Worm (Caenorhabditis elegans) whole organism, dauer: Measurements from ENCODE around the gene C36C5.4.

Experiments used
- unc-62 ChIP-seq: sonication (generic microtip); optimal IDR thresholded peaks from 2 replicates; lab custom pipeline; 2017; ENCODE audit warnings: missing biosample characterization, missing genetic modification reagents, missing genetic modification characterization

Gene C36C5.4

ce11 chrV:3166260-3166659 is at the start of gene C36C5.4:
Gene C36C5.4, plus strand, starts transcription at chrV:3166560.
- TF ChIP-seq unc-62 (GFP tag; lab: Kevin White, UChicago) = no peak

ce11 chrV:3118167-3118566 is 48.2 kb upstream of the C36C5.4 start, which contains the start of gene clec-210:
Gene clec-210, plus strand, starts transcription at chrV:3118377.
- TF ChIP-seq unc-62 (GFP tag; lab: Kevin White, UChicago) = no peak

ce11 chrV:3119185-3119584 is 47.2 kb upstream of the C36C5.4 start:
- TF ChIP-seq unc-62 (GFP tag; lab: Kevin White, UChicago) = no peak

ce11 chrV:3121743-3122142 is 44.6 kb upstream of the C36C5.4 start, which contains the start of gene srt-56:
Gene srt-56, minus strand, starts transcription at chrV:3121843.
- TF ChIP-seq unc-62 (GFP tag; lab: Kevin White, UChicago) = no peak

ce11 chrV:3122403-3122802 is 44.0 kb upstream of the C36C5.4 start:
- TF ChIP-seq unc-62 (GFP tag; lab: Kevin White, UChicago) = no peak

- no peak for TF ChIP-seq unc-62 (GFP tag; lab: Kevin White, UChicago)
Observed at ce11 chrV:3124912-3125311, 41.4 kb upstream of the C36C5.4 start, which contains the start of gene Y73C8C.12. Gene Y73C8C.12, plus strand, starts transcription at chrV:3125212.

ce11 chrV:3127670-3128069 is 38.7 kb upstream of the C36C5.4 start, which contains the start of gene Y73C8C.10:
Gene Y73C8C.10, minus strand, starts transcription at chrV:3127770.
- TF ChIP-seq unc-62 (GFP tag; lab: Kevin White, UChicago) = no peak

ce11 chrV:3128803-3129202 is 37.6 kb upstream of the C36C5.4 start, which contains the start of gene tat-6:
Gene tat-6, plus strand, starts transcription at chrV:3129103.
- TF ChIP-seq unc-62 (GFP tag; lab: Kevin White, UChicago) = no peak

ce11 chrV:3132116-3132515 is 34.2 kb upstream of the C36C5.4 start:
- TF ChIP-seq unc-62 (GFP tag; lab: Kevin White, UChicago) = no peak

ce11 chrV:3133293-3133755 is 33.0 kb upstream of the C36C5.4 start, which contains the start of gene F02C9.2:
Gene F02C9.2, plus strand, starts transcription at chrV:3133705.
- no peak for TF ChIP-seq unc-62 (GFP tag; lab: Kevin White, UChicago)

ce11 chrV:3138488-3138887 is 27.9 kb upstream of the C36C5.4 start, which contains the start of the genes irld-3 and F02C9.1:
Gene irld-3, minus strand, starts transcription at chrV:3138588.
Gene F02C9.1, plus strand, starts transcription at chrV:3138703.
- no peak for TF ChIP-seq unc-62 (GFP tag; lab: Kevin White, UChicago)

ce11 chrV:3141190-3141589 is 25.2 kb upstream of the C36C5.4 start, which contains the start of gene srab-9:
Gene srab-9, minus strand, starts transcription at chrV:3141290.
- no peak for TF ChIP-seq unc-62 (GFP tag; lab: Kevin White, UChicago)

ce11 chrV:3144494-3144893 is 21.9 kb upstream of the C36C5.4 start, which contains the start of gene srab-10:
Gene srab-10, minus strand, starts transcription at chrV:3144594.
- no peak for TF ChIP-seq unc-62 (GFP tag; lab: Kevin White, UChicago)

ce11 chrV:3145241-3145640 is 21.1 kb upstream of the C36C5.4 start:
- no peak for TF ChIP-seq unc-62 (GFP tag; lab: Kevin White, UChicago)

ce11 chrV:3146932-3147331 is 19.4 kb upstream of the C36C5.4 start, which contains the start of gene srab-11:
Gene srab-11, minus strand, starts transcription at chrV:3147032.
- TF ChIP-seq unc-62 (GFP tag; lab: Kevin White, UChicago) = no peak

ce11 chrV:3149910-3150428 is 16.4 kb upstream of the C36C5.4 start:
- TF ChIP-seq unc-62 (GFP tag; lab: Kevin White, UChicago) = no peak

ce11 chrV:3151862-3152261 is 14.5 kb upstream of the C36C5.4 start, which contains the start of gene srab-6:
Gene srab-6, minus strand, starts transcription at chrV:3151962.
- TF ChIP-seq unc-62 (GFP tag; lab: Kevin White, UChicago) = no peak
